Worm (Caenorhabditis elegans): Measurements from ENCODE around the gene mcm-3.

mcm-3 gene

DNA sequence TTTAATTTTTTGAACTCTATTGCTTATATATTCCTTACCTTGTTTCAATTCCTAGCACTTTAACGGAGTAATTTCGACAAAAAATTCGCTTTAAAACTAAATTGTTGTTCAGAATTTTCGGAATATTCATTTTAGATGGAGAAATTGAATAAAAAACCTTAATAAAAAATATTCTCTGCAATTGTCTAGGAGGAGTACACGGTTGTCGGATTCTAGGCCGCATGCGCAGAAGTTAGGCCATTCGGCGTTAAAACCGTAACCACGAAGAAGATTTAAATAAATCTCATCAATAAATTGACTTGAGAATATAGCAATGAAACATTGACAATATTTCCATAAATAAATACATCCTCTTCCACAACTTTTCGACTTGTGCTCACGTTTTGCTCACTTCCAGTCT lies 22.9 kb upstream of the mcm-3 start, which contains the start of the genes C01G10.10 and C01G10.9 (continued):
- TF ChIP-seq pha-2 (tag; optimal IDR thresholded peaks at IDR 0.05): no peak
- no peak for TF ChIP-seq ttx-3 (tag; optimal IDR thresholded peaks at IDR 0.05)
- peak; percentile 43 for TF ChIP-seq rnt-1 (tag; optimal IDR thresholded peaks at IDR 0.05)
- TF ChIP-seq ets-4 (tag; optimal IDR thresholded peaks at IDR 0.05): peak; percentile 91
- no peak for TF ChIP-seq npax-4 (tag; optimal IDR thresholded peaks at IDR 0.05)
- no peak for TF ChIP-seq ztf-16 (tag; optimal IDR thresholded peaks at IDR 0.05)
- TF ChIP-seq eyg-1 (tag; optimal IDR thresholded peaks at IDR 0.05): peak; percentile 4
- no peak for TF ChIP-seq C38D4.7 (GFP tag; optimal IDR thresholded peaks at IDR 0.05)
- no peak for TF ChIP-seq hlh-6 (tag; optimal IDR thresholded peaks at IDR 0.05)
- TF ChIP-seq gmeb-2 (tag; optimal IDR thresholded peaks at IDR 0.05): peak; percentile 4
- no peak for TF ChIP-seq T23F11.4 (GFP tag; optimal IDR thresholded peaks at IDR 0.05)
- TF ChIP-seq unc-3 (GFP tag; conservative IDR thresholded peaks at IDR 0.05): no peak
- no peak for TF ChIP-seq unc-3 (tag; optimal IDR thresholded peaks at IDR 0.05)
- no peak for TF ChIP-seq dve-1 (tag; optimal IDR thresholded peaks at IDR 0.05)
- TF ChIP-seq hlh-8 (tag; optimal IDR thresholded peaks at IDR 0.05): peak; percentile 7
- no peak for TF ChIP-seq K09A11.1 (tag; optimal IDR thresholded peaks at IDR 0.05; ENCODE audit: insufficient read depth)
- no peak for TF ChIP-seq ceh-19 (GFP tag; optimal IDR thresholded peaks at IDR 0.05)
- TF ChIP-seq ceh-48 (tag; optimal IDR thresholded peaks at IDR 0.05): no peak
- TF ChIP-seq K02D7.2 (tag; optimal IDR thresholded peaks at IDR 0.05): no peak
- no peak for TF ChIP-seq dmd-4 (tag; optimal IDR thresholded peaks at IDR 0.05; ENCODE audit: borderline replicate concordance)
- no peak for TF ChIP-seq nhr-232 (tag; optimal IDR thresholded peaks at IDR 0.05)

DNA sequence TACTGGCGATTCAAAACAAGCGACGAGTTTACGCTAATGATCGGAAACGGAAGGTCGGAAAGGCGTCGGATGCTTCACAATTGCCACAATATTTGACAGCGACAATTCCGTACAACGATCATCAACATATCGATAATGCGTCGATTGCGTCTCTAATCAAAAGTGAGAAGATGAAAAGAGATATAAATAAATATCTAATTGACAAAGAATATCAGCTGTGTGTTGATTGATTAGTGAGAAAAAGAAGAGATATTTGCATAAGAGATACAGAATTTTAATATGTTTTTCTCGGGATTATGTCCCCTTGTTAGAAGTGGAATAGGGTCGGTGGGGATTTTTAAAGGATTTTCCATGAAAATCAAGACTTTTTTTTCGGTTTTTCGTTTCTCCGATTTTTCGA lies 19.2 kb upstream of the mcm-3 start:
- no peak for TF ChIP-seq tbx-2 (tag; optimal IDR thresholded peaks at IDR 0.05)
- no peak for TF ChIP-seq lin-11 (tag; optimal IDR thresholded peaks at IDR 0.05)
- TF ChIP-seq npax-4 (tag; optimal IDR thresholded peaks at IDR 0.05): no peak
- TF ChIP-seq mec-3 (tag; optimal IDR thresholded peaks at IDR 0.05; ENCODE audit: borderline replicate concordance): no peak
- TF ChIP-seq T23F11.4 (GFP tag; optimal IDR thresholded peaks at IDR 0.05): no peak
- no peak for TF ChIP-seq zip-5 (tag; optimal IDR thresholded peaks at IDR 0.05)
- no peak for TF ChIP-seq K09A11.1 (tag; optimal IDR thresholded peaks at IDR 0.05; ENCODE audit: insufficient read depth)
- no peak for TF ChIP-seq fkh-6 (tag; optimal IDR thresholded peaks at IDR 0.05)
- TF ChIP-seq ama-1 (optimal IDR thresholded peaks at IDR 0.05): no peak
- TF ChIP-seq ceh-14 (tag; optimal IDR thresholded peaks at IDR 0.05): no peak
- no peak for TF ChIP-seq hlh-13 (GFP tag; optimal IDR thresholded peaks at IDR 0.05)
- TF ChIP-seq odd-2 (tag; optimal IDR thresholded peaks at IDR 0.05): no peak
- TF ChIP-seq hlh-8 (tag; optimal IDR thresholded peaks at IDR 0.05): no peak
- TF ChIP-seq ceh-31 (tag; optimal IDR thresholded peaks at IDR 0.05): no peak

DNA sequence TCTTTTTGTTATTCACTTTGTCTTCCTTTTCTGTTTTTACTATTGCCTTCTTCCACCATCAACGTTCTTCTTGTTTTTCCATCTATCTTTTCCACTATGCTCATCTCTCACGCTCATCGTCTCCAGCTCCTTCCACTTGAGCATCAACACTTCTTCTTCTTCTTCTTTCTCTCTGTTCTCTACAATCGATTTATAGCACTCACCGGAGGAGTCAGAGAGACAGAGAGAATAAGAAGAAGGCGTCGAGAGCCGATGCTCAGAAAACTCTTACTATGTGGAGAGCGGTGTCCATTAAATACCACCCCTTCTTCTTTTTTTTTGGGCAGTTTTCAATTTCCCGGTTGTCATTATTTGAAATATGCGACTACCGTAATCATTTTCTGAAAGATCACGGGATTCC lies 15.5 kb upstream of the mcm-3 start:
- TF ChIP-seq pha-2 (tag; optimal IDR thresholded peaks at IDR 0.05) (no peak), dve-1 (tag; optimal IDR thresholded peaks at IDR 0.05) (no peak), ceh-14 (tag; optimal IDR thresholded peaks at IDR 0.05) (no peak), lin-11 (tag; optimal IDR thresholded peaks at IDR 0.05) (no peak), ref-2 (tag; optimal IDR thresholded peaks at IDR 0.05) (no peak), Y22D7AL.16 (tag; optimal IDR thresholded peaks at IDR 0.05) (no peak), unc-42 (tag; optimal IDR thresholded peaks at IDR 0.05) (peak; percentile 29), ceh-2 (tag; optimal IDR thresholded peaks at IDR 0.05) (no peak), ets-4 (tag; optimal IDR thresholded peaks at IDR 0.05) (no peak), ceh-48 (tag; optimal IDR thresholded peaks at IDR 0.05) (peak; percentile 58), K09A11.1 (tag; optimal IDR thresholded peaks at IDR 0.05; ENCODE audit: insufficient read depth) (no peak), syd-9 (tag; optimal IDR thresholded peaks at IDR 0.05) (no peak), fkh-10 (GFP tag; optimal IDR thresholded peaks at IDR 0.05) (no peak), sox-2 (GFP tag; IDR thresholded peaks at IDR 0.05) (no peak), ceh-31 (tag; optimal IDR thresholded peaks at IDR 0.05) (peak; percentile 47)

DNA sequence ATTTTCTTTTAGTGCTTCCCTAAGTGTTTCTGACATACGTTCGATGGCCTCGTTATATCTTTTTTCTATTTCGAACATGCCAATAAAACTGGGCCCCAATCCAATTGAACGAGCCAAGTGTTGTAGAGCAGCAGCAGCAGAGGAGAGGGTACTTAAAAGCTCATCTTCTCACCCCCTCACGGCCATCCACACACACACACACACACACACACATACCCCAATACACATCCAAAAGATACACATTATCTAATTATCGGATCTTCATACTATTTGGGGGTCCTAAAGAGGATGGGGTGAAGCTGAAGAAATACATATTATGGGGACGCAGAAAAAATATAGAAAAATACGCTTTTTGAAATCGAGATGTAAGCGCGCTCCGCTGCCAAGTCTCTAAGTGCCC lies 13.3 kb upstream of the mcm-3 start:
- TF ChIP-seq ceh-31 (tag; optimal IDR thresholded peaks at IDR 0.05) (peak; percentile 13), ceh-48 (tag; optimal IDR thresholded peaks at IDR 0.05) (peak; percentile 39), ceh-34 (tag; optimal IDR thresholded peaks at IDR 0.05) (no peak), unc-42 (tag; optimal IDR thresholded peaks at IDR 0.05) (peak; percentile 91), C08G9.2 (tag; optimal IDR thresholded peaks at IDR 0.05) (no peak)
